Worm (Caenorhabditis elegans): ENCODE data around the gene C05B5.1.

DNA sequence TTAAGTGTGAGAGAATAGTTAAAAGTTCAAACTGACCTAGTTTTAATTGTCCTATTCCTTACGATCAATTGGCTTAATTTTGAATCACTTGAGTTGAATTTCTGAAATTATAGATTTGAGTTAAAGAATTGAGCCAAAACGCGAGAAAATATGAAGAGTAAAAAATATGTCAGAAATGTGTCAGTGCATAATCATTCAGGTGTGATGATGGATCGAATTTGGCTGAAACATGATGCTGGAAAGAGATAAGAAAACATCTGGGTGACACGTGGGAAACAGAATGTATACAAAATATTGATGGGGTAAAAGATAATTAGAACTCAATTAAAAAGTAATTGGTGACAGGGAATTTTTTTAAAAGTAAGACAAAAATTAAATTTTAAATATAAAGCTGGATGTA is 14.5 kb downstream of the C05B5.1 start, which contains the start of gene R10E12.2:
- no peak for TF ChIP-seq nfya-1 (tag; optimal IDR thresholded peaks at IDR 0.05; ENCODE audit: borderline replicate concordance, insufficient read depth)
- no peak for TF ChIP-seq ztf-26 (tag; optimal IDR thresholded peaks at IDR 0.05)
- no peak for TF ChIP-seq attf-3 (GFP tag; conservative IDR thresholded peaks at IDR 0.05)
- TF ChIP-seq Y67H2A.10 (GFP tag; conservative IDR thresholded peaks at IDR 0.05): no peak
- no peak for TF ChIP-seq ama-1 (optimal IDR thresholded peaks at IDR 0.05)
- no peak for TF ChIP-seq ama-1 (GFP tag; optimal IDR thresholded peaks at IDR 0.05)
- TF ChIP-seq tbp1 (GFP tag; optimal IDR thresholded peaks at IDR 0.05): no peak

Measured in whole organism, young adult.